Fruit fly (Drosophila melanogaster) whole organism, embryonic: ENCODE results near the gene rols.

ENCODE experiments used
- CG1024 ChIP-seq: fragments of 200-800 bp; sonication (Bioruptor generic); IDR thresholded peaks from 2 replicates; pipeline ENCODE4 v1.3.6; 2022; ENCODE audit warnings: missing biosample characterization, missing genetic modification characterization
- CG14965 ChIP-seq: fragments of 200-800 bp; sonication (Bioruptor generic); optimal IDR thresholded peaks from 2 replicates; lab custom pipeline; 2016; ENCODE audit warnings: missing biosample characterization, missing genetic modification characterization, borderline replicate concordance
- CG16779 ChIP-seq: fragments of 200-800 bp; sonication (Bioruptor generic); IDR thresholded peaks from 2 replicates; pipeline ENCODE4 v1.3.6; 2022; ENCODE audit warnings: missing biosample characterization, missing genetic modification characterization
- CG3281 ChIP-seq: fragments of 200-800 bp; sonication (Bioruptor generic); optimal IDR thresholded peaks from 3 replicates; lab custom pipeline; 2017; ENCODE audit warnings: missing biosample characterization, mild to moderate bottlenecking, missing genetic modification characterization
- CG4617 ChIP-seq: fragments of 200-800 bp; sonication (Bioruptor generic); optimal IDR thresholded peaks from 3 replicates; lab custom pipeline; 2016; ENCODE audit warnings: missing biosample characterization, missing genetic modification characterization, borderline replicate concordance
- CG5245 ChIP-seq: fragments of 200-800 bp; sonication (Bioruptor generic); optimal IDR thresholded peaks from 3 replicates; lab custom pipeline; 2016; ENCODE audit warnings: missing biosample characterization, missing genetic modification characterization
- CkIIα-i1 ChIP-seq: fragments of 200-800 bp; sonication (Bioruptor generic); IDR thresholded peaks from 2 replicates; pipeline ENCODE4 v1.3.6; 2022; ENCODE audit warnings: missing biosample characterization, missing genetic modification characterization
- Elba2 ChIP-seq: fragments of 200-800 bp; sonication (Bioruptor generic); optimal IDR thresholded peaks from 3 replicates; lab custom pipeline; 2016; ENCODE audit warnings: missing biosample characterization, missing genetic modification characterization
- crol ChIP-seq: fragments of 200-800 bp; sonication (Bioruptor generic); IDR thresholded peaks from 2 replicates; pipeline ENCODE4 v1.3.6; 2022; ENCODE audit warnings: missing biosample characterization, missing genetic modification characterization
- dysf ChIP-seq: fragments of 200-800 bp; sonication (Bioruptor generic); IDR thresholded peaks from 3 replicates; pipeline ENCODE4 v1.3.6; 2022; ENCODE audit warnings: missing biosample characterization, missing genetic modification characterization
- fd64A ChIP-seq: fragments of 200-800 bp; sonication (Bioruptor generic); optimal IDR thresholded peaks from 3 replicates; lab custom pipeline; 2018; ENCODE audit warnings: missing biosample characterization, mild to moderate bottlenecking, missing genetic modification characterization
- stc ChIP-seq: fragments of 200-800 bp; sonication (Bioruptor generic); IDR thresholded peaks from 2 replicates; pipeline ENCODE4 v1.3.6; 2022; ENCODE audit warnings: missing biosample characterization, missing genetic modification characterization
- tup ChIP-seq: fragments of 200-800 bp; sonication (Bioruptor generic); optimal IDR thresholded peaks from 2 replicates; lab custom pipeline; 2016; ENCODE audit warnings: missing biosample characterization, mild to moderate bottlenecking, missing genetic modification characterization, moderate library complexity
- twi ChIP-seq: fragments of 200-800 bp; optimal IDR thresholded peaks from 2 replicates; lab custom pipeline; 2019; ENCODE audit warnings: missing biosample characterization, mild to moderate bottlenecking, missing genetic modification characterization, moderate library complexity

DNA sequence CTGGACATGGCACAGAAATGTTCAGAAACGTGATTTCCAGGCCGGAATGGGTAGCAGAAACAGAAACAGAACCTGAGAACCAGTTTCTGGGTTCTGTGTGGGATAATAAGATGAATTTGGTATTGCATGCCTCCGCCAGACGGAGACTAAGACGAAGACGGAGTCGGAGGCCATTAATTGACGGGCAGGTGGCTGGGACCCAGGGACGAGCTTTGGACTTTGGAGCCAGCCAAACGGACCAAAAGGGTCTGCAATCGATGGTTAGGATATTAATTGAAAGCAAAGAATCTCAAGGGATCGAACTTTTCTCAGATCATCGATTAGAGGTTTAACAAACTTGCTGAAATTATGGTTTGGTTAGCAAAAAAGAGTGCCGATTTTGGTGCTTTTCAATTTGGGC lies 50.4 kb downstream of the rols start:
- TF ChIP-seq dysf (GFP tag; lab: Robert Waterston, UW) (no peak), CG5245 (GFP tag; lab: Kevin White, UChicago) (no peak), CG4617 (GFP tag; lab: Kevin White, UChicago) (no peak), CG1024 (no peak), CG3281 (GFP tag; lab: Kevin White, UChicago) (no peak), twi (no peak), crol (GFP tag; lab: Robert Waterston, UW) (no peak), tup (GFP tag; lab: Kevin White, UChicago) (no peak), fd64A (no peak), stc (no peak), Elba2 (GFP tag; lab: Kevin White, UChicago) (no peak), CkIIα-i1 (GFP tag; lab: Robert Waterston, UW) (no peak), CG16779 (GFP tag; lab: Robert Waterston, UW) (no peak), CG14965 (GFP tag; lab: Kevin White, UChicago) (no peak)
